Worm (Caenorhabditis elegans) whole organism, L2 larva: Measurements from ENCODE around the gene C54F6.6.
"Not testable (repeated sequence)": the region's sequence is repeated elsewhere in the genome, so short reads cannot be mapped to it uniquely, and the experiment has no call there.

Source experiments
- C34F6.9 ChIP-seq: fragments of 150-350 bp; optimal IDR thresholded peaks from 2 replicates; lab custom pipeline; 2014; ENCODE audit warnings: missing biosample characterization, missing genetic modification characterization
- R02D3.7 ChIP-seq: fragments of 150-350 bp; optimal IDR thresholded peaks from 2 replicates; lab custom pipeline; 2014; ENCODE audit warnings: missing biosample characterization, missing genetic modification characterization
- Y55F3AM.14 ChIP-seq: fragments of 200-800 bp; sonication (Bioruptor generic); optimal IDR thresholded peaks from 2 replicates; lab custom pipeline; 2018; ENCODE audit warnings: mild to moderate bottlenecking, missing genetic modification characterization, missing compliant biosample characterization
- aly-2 ChIP-seq: fragments of 150-350 bp; optimal IDR thresholded peaks from 2 replicates; lab custom pipeline; 2014; ENCODE audit warnings: missing biosample characterization, missing genetic modification characterization
- ama-1 ChIP-seq: fragments of 150-350 bp; optimal IDR thresholded peaks from 2 replicates; lab custom pipeline; 2018; ENCODE audit warnings: inconsistent platforms
- blmp-1 ChIP-seq: sonication (generic microtip); optimal IDR thresholded peaks from 2 replicates; lab custom pipeline; 2017; ENCODE audit warnings: missing genetic modification characterization, mild to moderate bottlenecking, missing compliant biosample characterization, antibody characterized with exemption, moderate library complexity; ENCODE audit not compliant: insufficient read depth
- egl-27 ChIP-seq: sonication (generic microtip); optimal IDR thresholded peaks from 3 replicates; lab custom pipeline; 2017; ENCODE audit warnings: missing biosample characterization, missing genetic modification reagents, missing genetic modification characterization
- elt-1 ChIP-seq: fragments of 150-350 bp; optimal IDR thresholded peaks from 2 replicates; lab custom pipeline; 2014; ENCODE audit warnings: missing biosample characterization, missing genetic modification characterization
- fos-1 ChIP-seq: fragments of 150-350 bp; optimal IDR thresholded peaks from 2 replicates; lab custom pipeline; 2014; ENCODE audit warnings: missing biosample characterization, missing genetic modification characterization
- gmeb-1 ChIP-seq: fragments of 150-350 bp; optimal IDR thresholded peaks from 2 replicates; lab custom pipeline; 2014; ENCODE audit warnings: missing biosample characterization, missing genetic modification characterization
- lin-11 ChIP-seq: fragments of 150-350 bp; sonication (generic microtip); optimal IDR thresholded peaks from 2 replicates; lab custom pipeline; 2014; ENCODE audit warnings: missing biosample characterization, missing genetic modification characterization, inconsistent platforms, mixed read lengths
- lin-13 ChIP-seq: fragments of 150-350 bp; optimal IDR thresholded peaks from 2 replicates; lab custom pipeline; 2014; ENCODE audit warnings: missing biosample characterization, missing genetic modification reagents, missing genetic modification characterization
- lin-39 ChIP-seq: fragments of 150-350 bp; optimal IDR thresholded peaks from 2 replicates; lab custom pipeline; 2014; ENCODE audit warnings: missing biosample characterization, missing genetic modification reagents, missing genetic modification characterization
- mab-5 ChIP-seq: fragments of 150-350 bp; optimal IDR thresholded peaks from 2 replicates; lab custom pipeline; 2014; ENCODE audit warnings: missing biosample characterization, missing genetic modification characterization
- mdl-1 ChIP-seq, 2 experiments: fragments of 150-350 bp in 1 of 2; sonication (generic microtip) in 1 of 2; optimal IDR thresholded peaks; 2 replicates each; lab custom pipeline; 2017; ENCODE audit warnings: missing biosample characterization in 2 of 2, missing genetic modification characterization in 2 of 2
- nhr-11 ChIP-seq: fragments of 150-350 bp; optimal IDR thresholded peaks from 2 replicates; lab custom pipeline; 2014; ENCODE audit warnings: missing biosample characterization, missing genetic modification characterization
- nhr-12 ChIP-seq: fragments of 150-350 bp; optimal IDR thresholded peaks from 2 replicates; lab custom pipeline; 2014; ENCODE audit warnings: missing biosample characterization, missing genetic modification characterization
- nhr-129 ChIP-seq: fragments of 150-350 bp; optimal IDR thresholded peaks from 2 replicates; lab custom pipeline; 2014; ENCODE audit warnings: missing biosample characterization, missing genetic modification characterization
- nhr-21 ChIP-seq: fragments of 150-350 bp; optimal IDR thresholded peaks from 2 replicates; lab custom pipeline; 2014; ENCODE audit warnings: missing biosample characterization, missing genetic modification characterization
- nhr-237 ChIP-seq: fragments of 150-350 bp; optimal IDR thresholded peaks from 2 replicates; lab custom pipeline; 2014; ENCODE audit warnings: missing biosample characterization, missing genetic modification characterization
- nhr-6 ChIP-seq: fragments of 150-350 bp; optimal IDR thresholded peaks from 2 replicates; lab custom pipeline; 2014; ENCODE audit warnings: missing biosample characterization, missing genetic modification characterization
- nhr-77 ChIP-seq: fragments of 150-350 bp; optimal IDR thresholded peaks from 2 replicates; lab custom pipeline; 2014; ENCODE audit warnings: missing biosample characterization, missing genetic modification characterization
- skn-1 ChIP-seq: sonication (generic microtip); optimal IDR thresholded peaks from 2 replicates; lab custom pipeline; 2017; ENCODE audit warnings: missing biosample characterization, missing genetic modification characterization
- sma-9 ChIP-seq, 2 experiments: fragments of 150-350 bp in 1 of 2; sonication (generic microtip) in 1 of 2; optimal IDR thresholded peaks; 2 replicates each; lab custom pipeline; 2014 to 2016; ENCODE audit warnings: missing genetic modification characterization in 2 of 2, mild to moderate bottlenecking in 1 of 2, missing biosample characterization in 1 of 2, missing compliant biosample characterization in 1 of 2, missing genetic modification reagents in 1 of 2, moderate library complexity in 1 of 2
- unc-39 ChIP-seq: fragments of 150-350 bp; optimal IDR thresholded peaks from 2 replicates; lab custom pipeline; 2014; ENCODE audit warnings: missing biosample characterization, missing genetic modification characterization
- unc-55 ChIP-seq: fragments of 150-350 bp; sonication (generic microtip); optimal IDR thresholded peaks from 3 replicates; lab custom pipeline; 2014; ENCODE audit warnings: missing biosample characterization, missing genetic modification reagents, missing genetic modification characterization
- unc-62 ChIP-seq: fragments of 150-350 bp; optimal IDR thresholded peaks from 2 replicates; lab custom pipeline; 2014; ENCODE audit warnings: missing biosample characterization, missing genetic modification reagents, missing genetic modification characterization
- zag-1 ChIP-seq: fragments of 150-350 bp; optimal IDR thresholded peaks from 2 replicates; lab custom pipeline; 2014; ENCODE audit warnings: missing biosample characterization, missing genetic modification characterization
- ztf-1 ChIP-seq: fragments of 200-800 bp; sonication (Bioruptor generic); conservative IDR thresholded peaks from 2 replicates; pipeline ENCODE4 v1.3.6; 2022; ENCODE audit warnings: missing genetic modification characterization, missing compliant biosample characterization
- ztf-11 ChIP-seq: sonication (generic microtip); optimal IDR thresholded peaks from 2 replicates; lab custom pipeline; 2017; ENCODE audit warnings: missing biosample characterization, missing genetic modification characterization

The C54F6.6 gene

DNA sequence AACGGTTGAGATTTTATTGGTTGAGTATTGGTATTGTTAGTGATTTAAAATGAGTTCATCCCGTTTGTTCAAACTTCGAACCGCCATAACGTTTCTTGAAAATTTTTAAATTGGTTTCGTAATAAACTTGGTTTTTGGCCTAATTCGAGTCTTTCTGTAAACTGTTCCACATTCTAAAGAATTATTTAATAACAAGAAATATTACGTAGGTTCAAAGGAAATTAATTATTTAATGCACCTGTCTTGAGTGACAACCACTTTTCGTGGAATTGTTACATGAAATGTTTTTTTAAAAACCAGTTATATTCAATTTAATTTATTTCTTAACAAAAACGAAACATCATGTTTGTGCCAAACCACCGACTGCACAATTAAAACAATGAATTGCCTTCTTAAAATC, 22.3 kb upstream of the C54F6.6 start:
- TF ChIP-seq C34F6.9 (tag; lab: Kevin White, UChicago) (no peak), unc-55 (GFP tag; lab: Kevin White, UChicago) (no peak), ztf-11 (tag; lab: Kevin White, UChicago) (no peak), Y55F3AM.14 (GFP tag; lab: Kevin White, UChicago) (no peak), nhr-237 (tag; lab: Kevin White, UChicago) (no peak), ama-1 (lab: Kevin White, UChicago) (no peak), ztf-1 (GFP tag; lab: Robert Waterston, UW) (no peak), aly-2 (tag; lab: Kevin White, UChicago) (no peak), skn-1 (tag; lab: Kevin White, UChicago) (no peak), elt-1 (no peak), zag-1 (no peak), mdl-1 (tag; optimal IDR thresholded peaks at IDR 0.05; lab: Kevin White, UChicago) (no peak)

DNA sequence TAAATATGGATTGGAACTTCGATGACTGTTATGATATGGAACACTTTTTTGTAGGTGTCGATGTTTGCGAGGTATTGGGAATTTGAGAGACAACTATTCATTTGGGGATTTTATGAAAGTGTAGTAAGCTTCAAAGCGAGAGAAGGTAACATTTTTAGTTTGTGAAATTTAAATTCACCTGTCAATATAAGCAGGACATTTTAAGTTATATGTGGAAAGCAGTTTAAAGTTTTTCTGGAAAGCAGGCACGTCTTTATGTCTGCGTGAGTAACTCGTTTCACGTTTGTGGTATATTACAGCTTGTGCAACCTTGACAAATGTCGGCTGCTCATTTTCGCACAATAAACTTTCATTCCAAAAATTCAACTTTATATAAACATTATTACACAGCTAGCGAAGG, 19.2 kb upstream of the C54F6.6 start, which contains the start of gene srh-229:
TSS of gene srh-229 (minus strand) at position 101 of the 400 bp plus-strand sequence.
- TF ChIP-seq nhr-12 (tag; lab: Kevin White, UChicago) (no peak), unc-55 (GFP tag; lab: Kevin White, UChicago) (no peak), lin-39 (tag; lab: Kevin White, UChicago) (no peak), nhr-237 (tag; lab: Kevin White, UChicago) (no peak), blmp-1 (tag; lab: Kevin White, UChicago) (no peak), fos-1 (no peak), unc-62 (GFP tag; lab: Kevin White, UChicago) (no peak), mab-5 (no peak), nhr-6 (no peak)

DNA sequence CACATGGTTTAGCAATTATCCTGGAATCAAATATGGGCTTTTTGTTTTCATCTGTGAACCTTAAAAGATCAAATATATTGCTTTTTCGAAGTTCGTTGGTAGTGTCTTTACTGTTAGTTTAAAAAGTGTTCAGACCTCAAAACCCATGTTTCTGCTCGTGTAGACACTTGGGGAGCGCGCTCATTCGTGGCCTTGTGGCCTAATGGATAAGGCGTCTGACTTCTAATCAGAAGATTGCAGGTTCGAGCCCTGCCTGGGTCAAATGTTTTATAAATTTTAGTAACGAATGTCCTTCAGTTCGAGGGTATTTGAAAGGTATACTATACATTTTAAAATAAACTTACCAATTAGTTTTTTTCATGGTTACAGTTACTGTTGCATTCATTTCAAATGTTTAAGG, 17.3 kb upstream of the C54F6.6 start:
- peak; percentile 34 for TF ChIP-seq sma-9 (GFP tag; optimal IDR thresholded peaks at IDR 0.05; lab: Kevin White, UChicago)
- TF ChIP-seq sma-9 (tag; optimal IDR thresholded peaks at IDR 0.05; lab: Kevin White, UChicago), result no peak
- TF ChIP-seq nhr-21 (tag; lab: Kevin White, UChicago), result peak; percentile 10
- no peak for TF ChIP-seq nhr-77 (tag; lab: Kevin White, UChicago)
- TF ChIP-seq, all 48 proteins: peak for 2

DNA sequence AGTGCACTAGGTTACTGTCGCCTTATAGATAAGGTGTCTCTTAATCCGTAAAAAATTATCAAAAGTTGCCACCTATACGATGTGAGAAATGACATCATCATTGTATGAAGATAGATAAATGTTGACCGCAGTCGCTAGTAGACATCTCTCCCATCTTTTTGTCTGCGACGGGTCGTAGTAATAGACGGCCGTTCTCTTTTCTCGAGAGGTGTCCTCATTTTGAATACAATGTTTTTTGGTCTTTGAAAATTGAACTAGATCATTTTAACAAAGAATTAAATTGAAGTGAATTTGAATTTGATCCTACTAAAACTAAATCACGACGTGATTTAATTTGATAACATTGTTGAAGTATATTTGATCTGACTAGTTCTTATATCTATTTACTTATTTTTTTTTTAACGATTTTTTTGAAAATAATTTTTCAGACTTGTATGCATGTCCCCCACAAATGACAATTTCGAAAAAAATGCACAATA, 14.9 kb upstream of the C54F6.6 start, which contains the start of the genes str-31 and nhr-172:
TSS of gene str-31 (minus strand) at position 101 of the 479 bp plus-strand sequence.
TSS of gene nhr-172 (plus strand) at position 429 of the 479 bp plus-strand sequence.
- TF ChIP-seq sma-9 (GFP tag; optimal IDR thresholded peaks at IDR 0.05; lab: Kevin White, UChicago) (peak; percentile 1), sma-9 (tag; optimal IDR thresholded peaks at IDR 0.05; lab: Kevin White, UChicago) (no peak), unc-55 (GFP tag; lab: Kevin White, UChicago) (no peak)

DNA sequence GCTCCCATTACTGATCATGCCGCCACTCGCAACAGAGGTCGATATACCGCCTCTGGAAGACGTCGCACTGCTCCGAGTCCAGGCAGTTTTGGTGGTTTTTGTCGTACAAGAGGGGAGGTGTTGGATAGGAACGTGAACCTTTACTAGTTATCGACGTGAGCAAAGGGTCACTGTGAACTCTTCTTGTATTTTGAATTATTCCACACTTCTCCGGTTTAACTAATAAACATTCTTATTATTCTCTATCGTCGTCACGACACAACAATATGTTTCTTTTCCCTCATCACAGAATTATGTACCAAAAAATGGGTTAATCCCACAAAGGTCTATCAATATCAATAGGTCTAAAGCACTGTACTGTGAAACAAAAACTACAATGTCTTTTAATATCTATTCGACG, 12.0 kb upstream of the C54F6.6 start, which contains the start of gene nhr-171:
TSS of gene nhr-171 (plus strand) at position 301 of the 400 bp plus-strand sequence.
- not testable (repeated sequence) for TF ChIP-seq zag-1; nhr-11 (tag; lab: Kevin White, UChicago); nhr-6

DNA sequence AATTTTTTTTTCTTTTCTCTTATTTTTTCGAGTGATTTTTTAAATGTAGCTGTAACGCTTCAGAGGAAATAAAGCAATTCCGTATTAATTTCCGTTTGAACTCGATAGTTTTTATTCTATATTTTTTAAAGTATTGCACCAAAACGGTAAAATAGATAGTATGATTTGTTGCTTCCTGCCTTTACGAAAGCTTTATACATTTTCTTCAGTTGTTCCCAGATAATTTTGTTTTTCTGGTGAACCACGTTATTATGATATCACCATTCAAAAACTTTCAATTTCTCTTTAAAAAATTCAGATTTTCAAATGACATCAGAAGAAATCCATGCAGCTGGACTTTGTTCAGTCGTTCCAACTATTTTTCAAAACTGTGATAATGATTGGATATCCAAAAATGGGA, 8.6 kb upstream of the C54F6.6 start, which contains the start of gene srb-18:
TSS of gene srb-18 (plus strand) at position 301 of the 400 bp plus-strand sequence.
- TF ChIP-seq ztf-1 (GFP tag; lab: Robert Waterston, UW), result no peak
- no peak for TF ChIP-seq lin-11
- no peak for TF ChIP-seq gmeb-1
- no peak for TF ChIP-seq C34F6.9 (tag; lab: Kevin White, UChicago)
- TF ChIP-seq zag-1, result no peak
- no peak for TF ChIP-seq ama-1 (lab: Kevin White, UChicago)
- TF ChIP-seq lin-13 (GFP tag; lab: Kevin White, UChicago), result no peak
- TF ChIP-seq R02D3.7 (tag; lab: Kevin White, UChicago), result no peak
- no peak for TF ChIP-seq nhr-129
- no peak for TF ChIP-seq Y55F3AM.14 (GFP tag; lab: Kevin White, UChicago)
- no peak for TF ChIP-seq nhr-12 (tag; lab: Kevin White, UChicago)
- TF ChIP-seq unc-62 (GFP tag; lab: Kevin White, UChicago), result no peak
- no peak for TF ChIP-seq fos-1
- no peak for TF ChIP-seq egl-27 (tag; lab: Kevin White, UChicago)
- no peak for TF ChIP-seq unc-39 (tag; lab: Kevin White, UChicago)
